Worm (Caenorhabditis elegans) whole organism, L4 larva: Measurements from ENCODE around the gene srd-3.
A peak's percentile ranks its signal among the peaks of the same experiment; 100 is the strongest.

Source experiments
- R02D3.7 ChIP-seq: fragments of 150-350 bp; sonication (generic microtip); optimal IDR thresholded peaks from 3 replicates; lab custom pipeline; 2014; ENCODE audit warnings: missing biosample characterization, missing genetic modification characterization
- T20F7.1 ChIP-seq: fragments of 200-800 bp; sonication (Bioruptor generic); optimal IDR thresholded peaks from 2 replicates; lab custom pipeline; 2018; ENCODE audit warnings: mild to moderate bottlenecking, missing genetic modification characterization, missing compliant biosample characterization
- Y48G9A.11 ChIP-seq: fragments of 200-800 bp; sonication (Bioruptor generic); IDR thresholded peaks from 2 replicates; pipeline ENCODE4 v1.3.6; 2022; ENCODE audit warnings: missing genetic modification reagents, missing genetic modification characterization, missing compliant biosample characterization
- aha-1 ChIP-seq: fragments of 150-350 bp; peaks from one replicate; lab custom pipeline; 2014; ENCODE audit warnings: missing biosample characterization, missing genetic modification characterization
- attf-4 ChIP-seq: sonication (generic microtip); optimal IDR thresholded peaks from 3 replicates; lab custom pipeline; 2017; ENCODE audit warnings: missing biosample characterization, missing genetic modification characterization
- ceh-28 ChIP-seq: fragments of 150-350 bp; optimal IDR thresholded peaks from 2 replicates; lab custom pipeline; 2014; ENCODE audit warnings: missing biosample characterization, missing genetic modification reagents, missing genetic modification characterization
- ceh-44 ChIP-seq: fragments of 200-800 bp; sonication (Bioruptor generic); IDR thresholded peaks from 2 replicates; pipeline ENCODE4 v1.3.6; 2022; ENCODE audit warnings: missing genetic modification reagents, missing genetic modification characterization, missing compliant biosample characterization
- ctbp-1 ChIP-seq: fragments of 200-800 bp; sonication (Bioruptor generic); IDR thresholded peaks from 2 replicates; pipeline ENCODE4 v1.3.6; 2022; ENCODE audit warnings: missing genetic modification reagents, missing genetic modification characterization, missing compliant biosample characterization
- daf-16 ChIP-seq, 3 experiments: sonication (generic microtip); optimal IDR thresholded peaks; 2 replicates each; lab custom pipeline; 2016 to 2017; ENCODE audit warnings: missing genetic modification characterization in 3 of 3, missing genetic modification reagents in 3 of 3, mild to moderate bottlenecking in 2 of 3, missing compliant biosample characterization in 2 of 3, missing biosample characterization in 1 of 3, moderate library complexity in 1 of 3
- dpl-1 ChIP-seq: fragments of 150-350 bp; optimal IDR thresholded peaks from 2 replicates; lab custom pipeline; 2014; ENCODE audit warnings: missing biosample characterization, missing genetic modification reagents, missing genetic modification characterization
- dve-1 ChIP-seq: sonication (generic microtip); optimal IDR thresholded peaks from 2 replicates; lab custom pipeline; 2017; ENCODE audit warnings: antibody characterized with exemption, mild to moderate bottlenecking, missing genetic modification characterization, missing compliant biosample characterization; ENCODE audit not compliant: insufficient read depth
- fkh-10 ChIP-seq: fragments of 150-350 bp; optimal IDR thresholded peaks from 2 replicates; lab custom pipeline; 2014; ENCODE audit warnings: missing biosample characterization, missing genetic modification reagents, missing genetic modification characterization
- fos-1 ChIP-seq: fragments of 150-350 bp; optimal IDR thresholded peaks from 2 replicates; lab custom pipeline; 2014; ENCODE audit warnings: missing biosample characterization, missing genetic modification characterization
- hif-1 ChIP-seq, 2 experiments: sonication (generic microtip); optimal IDR thresholded peaks; 2 replicates each; lab custom pipeline; 2016 to 2017; ENCODE audit warnings: missing compliant biosample characterization in 2 of 2, missing genetic modification characterization in 2 of 2, missing genetic modification reagents in 2 of 2, missing genotype in 2 of 2, mild to moderate bottlenecking in 1 of 2
- hlh-30 ChIP-seq: sonication (generic microtip); optimal IDR thresholded peaks from 2 replicates; lab custom pipeline; 2017; ENCODE audit warnings: antibody characterized with exemption, mild to moderate bottlenecking, missing genetic modification characterization, missing compliant biosample characterization; ENCODE audit not compliant: insufficient read depth
- hmg-1.1 ChIP-seq: fragments of 200-800 bp; sonication (Bioruptor generic); IDR thresholded peaks from 2 replicates; pipeline ENCODE4 v1.3.6; 2022; ENCODE audit warnings: missing genetic modification reagents, missing genetic modification characterization, missing compliant biosample characterization
- lin-15B ChIP-seq: fragments of 150-350 bp; sonication (generic microtip); optimal IDR thresholded peaks from 3 replicates; lab custom pipeline; 2014; ENCODE audit warnings: missing biosample characterization, missing genetic modification characterization
- lin-38 ChIP-seq: fragments of 200-800 bp; sonication (Bioruptor generic); IDR thresholded peaks from 2 replicates; pipeline ENCODE4 v1.3.6; 2022; ENCODE audit warnings: missing genetic modification reagents, missing genetic modification characterization, missing compliant biosample characterization
- lsy-2 ChIP-seq, 2 experiments: fragments of 150-350 bp in 1 of 2; sonication (generic microtip) in 1 of 2; optimal IDR thresholded peaks; 2 replicates each; lab custom pipeline; 2014 to 2017; ENCODE audit warnings: missing biosample characterization in 2 of 2, missing genetic modification characterization in 2 of 2
- mdt-29 ChIP-seq: fragments of 200-800 bp; sonication (Bioruptor generic); IDR thresholded peaks from 2 replicates; pipeline ENCODE4 v1.3.6; 2022; ENCODE audit warnings: missing genetic modification reagents, missing genetic modification characterization, missing compliant biosample characterization
- mep-1 ChIP-seq: fragments of 150-350 bp; sonication (generic microtip); optimal IDR thresholded peaks from 3 replicates; lab custom pipeline; 2014; ENCODE audit warnings: missing biosample characterization, missing genetic modification characterization
- mxl-2 ChIP-seq: fragments of 200-800 bp; sonication (Bioruptor generic); conservative IDR thresholded peaks from 2 replicates; pipeline ENCODE4 v1.3.6; 2022; ENCODE audit warnings: missing genetic modification reagents, missing genetic modification characterization, missing compliant biosample characterization
- mxl-3 ChIP-seq: fragments of 200-800 bp; sonication (Bioruptor generic); optimal IDR thresholded peaks from 2 replicates; lab custom pipeline; 2018; ENCODE audit warnings: mild to moderate bottlenecking, missing genetic modification characterization, missing compliant biosample characterization
- nhr-42 ChIP-seq: fragments of 200-800 bp; sonication (Bioruptor generic); IDR thresholded peaks from 2 replicates; pipeline ENCODE4 v1.3.6; 2022; ENCODE audit warnings: missing genetic modification characterization, missing compliant biosample characterization
- nhr-48 ChIP-seq: sonication (generic microtip); optimal IDR thresholded peaks from 2 replicates; lab custom pipeline; 2016; ENCODE audit warnings: mild to moderate bottlenecking, missing genetic modification characterization, missing compliant biosample characterization
- nhr-77 ChIP-seq: fragments of 150-350 bp; optimal IDR thresholded peaks from 2 replicates; lab custom pipeline; 2014; ENCODE audit warnings: missing biosample characterization, missing genetic modification characterization
- rbr-2 ChIP-seq: sonication (generic microtip); optimal IDR thresholded peaks from 2 replicates; lab custom pipeline; 2016; ENCODE audit warnings: missing genotype, missing genetic modification characterization, missing compliant biosample characterization
- set-16 ChIP-seq: fragments of 200-800 bp; sonication (Bioruptor generic); IDR thresholded peaks from 2 replicates; pipeline ENCODE4 v1.3.6; 2022; ENCODE audit warnings: missing genetic modification reagents, missing genetic modification characterization, missing compliant biosample characterization
- snpc-1.2 ChIP-seq: fragments of 200-800 bp; sonication (Bioruptor generic); IDR thresholded peaks from 2 replicates; pipeline ENCODE4 v1.3.6; 2022; ENCODE audit warnings: missing genetic modification reagents, missing genetic modification characterization, missing compliant biosample characterization
- spr-1 ChIP-seq: sonication (generic microtip); optimal IDR thresholded peaks from 2 replicates; lab custom pipeline; 2016; ENCODE audit warnings: mild to moderate bottlenecking, missing genetic modification characterization, missing compliant biosample characterization
- unc-130 ChIP-seq: sonication (generic microtip); optimal IDR thresholded peaks from 2 replicates; lab custom pipeline; 2016; ENCODE audit warnings: missing genetic modification reagents, missing genetic modification characterization, missing compliant biosample characterization
- unc-39 ChIP-seq: sonication (generic microtip); optimal IDR thresholded peaks from 2 replicates; lab custom pipeline; 2017; ENCODE audit warnings: missing biosample characterization, missing genetic modification characterization
- unc-62 ChIP-seq, 3 experiments: fragments of 150-350 bp in 1 of 3; sonication (generic microtip); optimal IDR thresholded peaks in 2 of 3; peaks in 1 of 3; 1 replicate in 1 of 3; 2 replicates in 2 of 3; lab custom pipeline; 2014 to 2017; ENCODE audit warnings: missing biosample characterization in 3 of 3, missing genetic modification characterization in 3 of 3, missing genetic modification reagents in 3 of 3, missing genotype in 1 of 3
- zag-1 ChIP-seq: fragments of 150-350 bp; optimal IDR thresholded peaks from 2 replicates; lab custom pipeline; 2014; ENCODE audit warnings: missing biosample characterization, missing genetic modification characterization
- zfp-2 ChIP-seq: sonication (generic microtip); optimal IDR thresholded peaks from 2 replicates; lab custom pipeline; 2016; ENCODE audit warnings: mild to moderate bottlenecking, missing genetic modification characterization, missing compliant biosample characterization
- zip-11 ChIP-seq: fragments of 200-800 bp; sonication (Bioruptor generic); IDR thresholded peaks from 2 replicates; pipeline ENCODE4 v1.3.6; 2022; ENCODE audit warnings: missing genetic modification characterization, missing compliant biosample characterization
- ztf-7 ChIP-seq: fragments of 150-350 bp; optimal IDR thresholded peaks from 2 replicates; lab custom pipeline; 2014; ENCODE audit warnings: missing biosample characterization, missing genetic modification characterization

srd-3 gene

ce11 chrII:101176-101575, 27.7 kb downstream of the srd-3 start (continued):
- TF ChIP-seq dpl-1 (GFP tag; lab: Kevin White, UChicago) (no peak), zag-1 (no peak), snpc-1.2 (0 out of 2 replicates have a peak, but pooled peaks have one; percentile 38), unc-130 (GFP tag; lab: Kevin White, UChicago) (no peak), hif-1 (tag; optimal IDR thresholded peaks at IDR 0.05; lab: Kevin White, UChicago) (no peak), ceh-44 (GFP tag; lab: Robert Waterston, UW) (0 out of 2 replicates have a peak, but pooled peaks have one; percentile 49), ceh-28 (no peak)

ce11 chrII:98894-99293, 29.9 kb downstream of the srd-3 start, which contains the start of gene C50D2.10:
C50D2.10 (plus strand) TSS chrII:99138.
- peak; percentile 68 for TF ChIP-seq Y48G9A.11 (GFP tag; lab: Robert Waterston, UW)
- TF ChIP-seq, all 104 proteins: peak for 1; not testable (repeated sequence) for 103

- TF ChIP-seq zip-11 (GFP tag; lab: Robert Waterston, UW) (no peak), fkh-10 (GFP tag; lab: Kevin White, UChicago) (peak; percentile 25), zfp-2 (no peak), T20F7.1 (GFP tag; lab: Kevin White, UChicago) (peak; percentile 100), dpl-1 (GFP tag; lab: Kevin White, UChicago) (peak; percentile 64), mep-1 (tag; lab: Kevin White, UChicago) (peak; percentile 56), spr-1 (tag; lab: Kevin White, UChicago) (no peak), Y48G9A.11 (GFP tag; lab: Robert Waterston, UW) (peak; percentile 97), fos-1 (tag; lab: Kevin White, UChicago) (no peak), nhr-42 (no peak), ctbp-1 (GFP tag; lab: Robert Waterston, UW) (0 out of 2 replicates have a peak, but pooled peaks have one; percentile 19), hmg-1.1 (peak; percentile 29; the same call in 1 of the 2 replicates), hlh-30 (peak; percentile 21), unc-62 (GFP tag; optimal IDR thresholded peaks at IDR 0.05 in 1 of 2; lab: Kevin White, UChicago) (no peak), unc-62 (tag; optimal IDR thresholded peaks at IDR 0.05; lab: Kevin White, UChicago) (no peak), R02D3.7 (peak; percentile 83), dve-1 (peak; percentile 37), nhr-48 (tag; lab: Kevin White, UChicago) (no peak), mxl-3 (GFP tag; lab: Kevin White, UChicago) (no peak), attf-4 (no peak), nhr-77 (no peak), lsy-2 (tag; optimal IDR thresholded peaks at IDR 0.05; lab: Kevin White, UChicago) (peak in 1 of 2 experiments; percentile 72), lin-15B (tag; lab: Kevin White, UChicago) (no peak), ztf-7 (tag; lab: Kevin White, UChicago) (no peak), mdt-29 (no peak), lin-38 (GFP tag; lab: Robert Waterston, UW) (peak; percentile 26), mxl-2 (GFP tag; lab: Robert Waterston, UW) (no peak), rbr-2 (tag; lab: Kevin White, UChicago) (peak; percentile 48), unc-39 (no peak), daf-16 (GFP tag; optimal IDR thresholded peaks at IDR 0.05; lab: Kevin White, UChicago) (no peak), daf-16 (tag; optimal IDR thresholded peaks at IDR 0.05; lab: Kevin White, UChicago) (peak; percentile 72), aha-1 (tag; lab: Kevin White, UChicago) (no peak), set-16 (GFP tag; lab: Robert Waterston, UW) (no peak), hif-1 (tag; optimal IDR thresholded peaks at IDR 0.05; lab: Kevin White, UChicago) (peak in 1 of 2 experiments; percentile 7)
These were observed 30.7 kb downstream of the srd-3 start, which contains the start of the genes luc-7L3 and sftb-6 for ce11 chrII:97992-98763. luc-7L3 (minus strand) TSS chrII:98027. sftb-6 (plus strand) TSS chrII:98404.
